Fruit fly (Drosophila melanogaster): Measurements from ENCODE around the gene CG33639.

DNA sequence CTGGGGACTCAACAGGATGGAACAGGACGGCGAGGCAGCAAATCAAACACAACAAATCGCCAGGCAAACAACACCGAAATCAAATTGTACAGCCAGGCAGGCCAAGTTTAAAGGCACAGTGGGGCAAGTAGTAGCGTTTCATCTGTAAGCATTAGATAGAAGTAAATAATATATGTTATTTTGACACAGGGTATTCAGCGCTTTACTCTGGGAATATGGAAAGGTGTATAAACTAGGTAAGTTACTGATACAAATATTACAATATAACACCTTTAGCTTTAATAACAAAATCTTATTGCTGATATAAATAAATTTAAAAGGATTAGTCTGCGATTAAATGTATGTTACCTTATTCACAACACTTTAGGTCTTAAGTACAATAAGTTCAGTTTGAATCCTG lies 37.5 kb upstream of the CG33639 start:
- TF ChIP-seq h (optimal IDR thresholded peaks at IDR 0.05) (no peak), psq (optimal IDR thresholded peaks at IDR 0.05) (no peak), Sin3A (optimal IDR thresholded peaks at IDR 0.05) (no peak), ttk (optimal IDR thresholded peaks at IDR 0.05) (no peak), Myc (optimal IDR thresholded peaks at IDR 0.05) (no peak)
